Fruit fly (Drosophila melanogaster) whole organism, wandering third instar larva: ENCODE data around the gene CG3546.

Experiments used
- Dfd ChIP-seq: fragments of >200 bp; optimal IDR thresholded peaks from 2 replicates; lab custom pipeline; 2017; ENCODE audit warnings: missing biosample characterization, missing genetic modification characterization
- GATAd ChIP-seq: sonication (Bioruptor generic); optimal IDR thresholded peaks from 2 replicates; lab custom pipeline; 2016; ENCODE audit warnings: missing biosample characterization, missing genetic modification characterization
- Hr83 ChIP-seq: fragments of 200-300 bp; sonication (Bioruptor generic); optimal IDR thresholded peaks from 2 replicates; lab custom pipeline; 2016; ENCODE audit warnings: missing biosample characterization, mild to moderate bottlenecking, missing genetic modification characterization, moderate library complexity; ENCODE audit not compliant: poor library complexity, severe bottlenecking
- br ChIP-seq: fragments of 200-800 bp; sonication (Bioruptor generic); optimal IDR thresholded peaks from 2 replicates; lab custom pipeline; 2016; ENCODE audit warnings: missing biosample characterization, missing genetic modification characterization
- dsf ChIP-seq: sonication (Bioruptor generic); optimal IDR thresholded peaks from 2 replicates; lab custom pipeline; 2016; ENCODE audit warnings: missing biosample characterization, missing genetic modification characterization, borderline replicate concordance
- h ChIP-seq: fragments of 200-800 bp; sonication (Bioruptor generic); optimal IDR thresholded peaks from 3 replicates; lab custom pipeline; 2016; ENCODE audit warnings: missing biosample characterization, mild to moderate bottlenecking, missing genetic modification characterization
- lola ChIP-seq: fragments of >200 bp; optimal IDR thresholded peaks from 2 replicates; lab custom pipeline; 2017; ENCODE audit warnings: missing biosample characterization, missing genetic modification characterization
- pan ChIP-seq: fragments of >200 bp; optimal IDR thresholded peaks from 2 replicates; lab custom pipeline; 2017
- psq ChIP-seq: fragments of 200-800 bp; sonication (Bioruptor generic); optimal IDR thresholded peaks from 3 replicates; lab custom pipeline; 2017; ENCODE audit warnings: missing biosample characterization, mild to moderate bottlenecking, missing genetic modification characterization, moderate library complexity
- sage ChIP-seq: fragments of 200-800 bp; sonication (Bioruptor generic); optimal IDR thresholded peaks from 2 replicates; lab custom pipeline; 2016; ENCODE audit warnings: missing biosample characterization, mild to moderate bottlenecking, missing genetic modification characterization
- usp ChIP-seq: fragments of >200 bp; optimal IDR thresholded peaks from 2 replicates; lab custom pipeline; 2017; ENCODE audit warnings: missing biosample characterization, missing genetic modification characterization

dm6 chrX:4508072-4508644 lies 49.7 kb upstream of the CG3546 start:
- TF ChIP-seq br (GFP tag; lab: Kevin White, UChicago): no peak
- TF ChIP-seq GATAd (GFP tag; lab: Kevin White, UChicago): no peak
- TF ChIP-seq usp (GFP tag; lab: Kevin White, UChicago): no peak
- TF ChIP-seq h (GFP tag; lab: Kevin White, UChicago): no peak
- TF ChIP-seq Dfd (GFP tag; lab: Kevin White, UChicago): no peak
- TF ChIP-seq pan: no peak
- no peak for TF ChIP-seq lola (GFP tag; lab: Kevin White, UChicago)
- no peak for TF ChIP-seq Hr83
- TF ChIP-seq psq (GFP tag; lab: Kevin White, UChicago): no peak
- TF ChIP-seq sage (GFP tag; lab: Kevin White, UChicago): no peak
- TF ChIP-seq dsf: no peak
